Fruit fly (Drosophila melanogaster) whole organism, embryonic: ENCODE measurements around the gene CG14100.

ENCODE experiments used
- Asciz ChIP-seq: fragments of 200-800 bp; sonication (Bioruptor generic); optimal IDR thresholded peaks from 2 replicates; lab custom pipeline; 2017; ENCODE audit warnings: missing biosample characterization, mild to moderate bottlenecking, missing genetic modification characterization, missing genetic modification reagents
- CG12104 ChIP-seq: fragments of 200-800 bp; sonication (Bioruptor generic); optimal IDR thresholded peaks from 3 replicates; lab custom pipeline; 2016; ENCODE audit warnings: missing biosample characterization, missing genetic modification characterization
- CG13287 ChIP-seq: fragments of 200-800 bp; sonication (Bioruptor generic); IDR thresholded peaks from 2 replicates; pipeline ENCODE4 v1.3.6; 2022; ENCODE audit warnings: missing biosample characterization, missing genetic modification characterization; ENCODE audit not compliant: partially characterized antibody
- CG15514 ChIP-seq: fragments of 200-800 bp; sonication (Bioruptor generic); optimal IDR thresholded peaks from 3 replicates; lab custom pipeline; 2017; ENCODE audit warnings: missing biosample characterization, missing genetic modification characterization, mild to moderate bottlenecking, moderate library complexity, missing genetic modification reagents
- CG1792 ChIP-seq: fragments of 200-800 bp; sonication (Bioruptor generic); optimal IDR thresholded peaks from 2 replicates; lab custom pipeline; 2016; ENCODE audit warnings: missing biosample characterization, missing genetic modification characterization
- CG2889 ChIP-seq: fragments of 200-800 bp; sonication (Bioruptor generic); IDR thresholded peaks from 3 replicates; pipeline ENCODE4 v1.3.6; 2022; ENCODE audit warnings: missing biosample characterization, missing genetic modification characterization
- CG3163 ChIP-seq: fragments of 200-800 bp; sonication (Bioruptor generic); optimal IDR thresholded peaks from 3 replicates; lab custom pipeline; 2016; ENCODE audit warnings: missing biosample characterization, missing genetic modification characterization
- CG33557 ChIP-seq: fragments of 200-800 bp; sonication (Bioruptor generic); optimal IDR thresholded peaks from 2 replicates; lab custom pipeline; 2019; ENCODE audit warnings: missing biosample characterization, mild to moderate bottlenecking, missing genetic modification characterization, moderate library complexity
- CG43689 ChIP-seq: fragments of 200-800 bp; sonication (Bioruptor generic); IDR thresholded peaks from 2 replicates; pipeline ENCODE4 v1.3.6; 2022; ENCODE audit warnings: missing biosample characterization, missing genetic modification characterization
- CG4730 ChIP-seq: fragments of 200-800 bp; sonication (Bioruptor generic); IDR thresholded peaks from 2 replicates; pipeline ENCODE4 v1.3.6; 2022; ENCODE audit warnings: missing biosample characterization, missing genetic modification characterization
- CG5245 ChIP-seq: fragments of 200-800 bp; sonication (Bioruptor generic); optimal IDR thresholded peaks from 3 replicates; lab custom pipeline; 2016; ENCODE audit warnings: missing biosample characterization, missing genetic modification characterization
- CG7271 ChIP-seq: fragments of 200-800 bp; sonication (Bioruptor generic); optimal IDR thresholded peaks from 2 replicates; lab custom pipeline; 2018; ENCODE audit warnings: missing biosample characterization, mild to moderate bottlenecking, missing genetic modification characterization, moderate library complexity
- CG8478 ChIP-seq: fragments of >200 bp; optimal IDR thresholded peaks from 2 replicates; lab custom pipeline; 2018
- CG9215 ChIP-seq: fragments of 200-800 bp; sonication (Bioruptor generic); IDR thresholded peaks from 2 replicates; pipeline ENCODE4 v1.3.6; 2022; ENCODE audit warnings: missing biosample characterization, missing genetic modification characterization
- Dek ChIP-seq: fragments of 200-800 bp; sonication (Bioruptor generic); optimal IDR thresholded peaks from 3 replicates; lab custom pipeline; 2019; ENCODE audit warnings: missing biosample characterization, mild to moderate bottlenecking, missing genetic modification characterization, moderate library complexity
- H15 ChIP-seq: fragments of 200-800 bp; sonication (Bioruptor generic); IDR thresholded peaks from 3 replicates; pipeline ENCODE4 v1.3.6; 2022; ENCODE audit warnings: missing biosample characterization, missing genetic modification characterization
- HLHmδ ChIP-seq: fragments of 200-800 bp; sonication (Bioruptor generic); optimal IDR thresholded peaks from 2 replicates; lab custom pipeline; 2018; ENCODE audit warnings: missing biosample characterization, mild to moderate bottlenecking, missing genetic modification characterization, moderate library complexity
- HmgZ ChIP-seq: fragments of 200-800 bp; sonication (Bioruptor generic); optimal IDR thresholded peaks from 2 replicates; lab custom pipeline; 2018; ENCODE audit warnings: missing biosample characterization, mild to moderate bottlenecking, missing genetic modification characterization
- MTF-1 ChIP-seq: fragments of 200-800 bp; sonication (Bioruptor generic); optimal IDR thresholded peaks from 2 replicates; lab custom pipeline; 2018; ENCODE audit warnings: missing biosample characterization, mild to moderate bottlenecking, missing genetic modification characterization, borderline replicate concordance
- Mes4 ChIP-seq: fragments of 200-800 bp; sonication (Bioruptor generic); optimal IDR thresholded peaks from 2 replicates; lab custom pipeline; 2016; ENCODE audit warnings: missing biosample characterization, missing genetic modification characterization
- Myb ChIP-seq: fragments of 200-800 bp; sonication (Bioruptor generic); optimal IDR thresholded peaks from 2 replicates; lab custom pipeline; 2016; ENCODE audit warnings: missing biosample characterization, missing genetic modification characterization
- Opbp ChIP-seq: fragments of 200-800 bp; sonication (Bioruptor generic); IDR thresholded peaks from 3 replicates; pipeline ENCODE4 v1.3.6; 2022; ENCODE audit warnings: missing biosample characterization, missing genetic modification characterization; ENCODE audit not compliant: partially characterized antibody
- Rx ChIP-seq: fragments of 200-800 bp; sonication (Bioruptor generic); IDR thresholded peaks from 2 replicates; pipeline ENCODE4 v1.3.6; 2022; ENCODE audit warnings: missing biosample characterization, missing genetic modification characterization
- Xbp1 ChIP-seq: fragments of 200-800 bp; sonication (Bioruptor generic); optimal IDR thresholded peaks from 3 replicates; lab custom pipeline; 2016; ENCODE audit warnings: missing biosample characterization, mild to moderate bottlenecking, missing genetic modification characterization
- abd-A ChIP-seq: fragments of 200-800 bp; sonication (Bioruptor generic); optimal IDR thresholded peaks from 3 replicates; lab custom pipeline; 2019; ENCODE audit warnings: missing biosample characterization, mild to moderate bottlenecking, missing genetic modification characterization, moderate library complexity
- aop ChIP-seq: fragments of 200-800 bp; sonication (Bioruptor generic); IDR thresholded peaks from 2 replicates; pipeline ENCODE4 v1.3.6; 2022; ENCODE audit warnings: missing biosample characterization, missing genetic modification characterization
- az2 ChIP-seq: fragments of 200-800 bp; sonication (Bioruptor generic); optimal IDR thresholded peaks from 3 replicates; lab custom pipeline; 2016; ENCODE audit warnings: missing biosample characterization, missing genetic modification characterization
- chif ChIP-seq, 2 experiments: fragments of 200-800 bp; sonication (Bioruptor generic); optimal IDR thresholded peaks; 3 replicates each; lab custom pipeline; 2016; ENCODE audit warnings: missing biosample characterization in 2 of 2, missing genetic modification characterization in 2 of 2
- chm ChIP-seq: fragments of 200-800 bp; sonication (Bioruptor generic); IDR thresholded peaks from 2 replicates; pipeline ENCODE4 v1.3.6; 2022; ENCODE audit warnings: missing biosample characterization, missing genetic modification characterization
- disco-r ChIP-seq: fragments of 200-800 bp; sonication (Bioruptor generic); optimal IDR thresholded peaks from 2 replicates; lab custom pipeline; 2016; ENCODE audit warnings: missing biosample characterization, missing genetic modification characterization
- dpn ChIP-seq, 2 experiments: fragments of 200-800 bp; sonication (Bioruptor generic); optimal IDR thresholded peaks; 3 replicates each; lab custom pipeline; 2016; ENCODE audit warnings: missing biosample characterization in 2 of 2, missing genetic modification characterization in 2 of 2
- gem ChIP-seq: fragments of 200-800 bp; sonication (Bioruptor generic); optimal IDR thresholded peaks from 2 replicates; lab custom pipeline; 2019; ENCODE audit warnings: missing biosample characterization, mild to moderate bottlenecking, missing genetic modification characterization, moderate library complexity
- gfzf ChIP-seq: fragments of 200-800 bp; sonication (Bioruptor generic); optimal IDR thresholded peaks from 2 replicates; lab custom pipeline; 2016; ENCODE audit warnings: missing biosample characterization, mild to moderate bottlenecking, missing genetic modification characterization, moderate library complexity
- hb ChIP-seq: fragments of 200-800 bp; sonication (Bioruptor generic); IDR thresholded peaks from 3 replicates; pipeline ENCODE4 v1.3.6; 2022; ENCODE audit warnings: missing biosample characterization, missing genetic modification characterization; ENCODE audit not compliant: partially characterized antibody
- hbn ChIP-seq: fragments of 200-800 bp; sonication (Bioruptor generic); IDR thresholded peaks from 2 replicates; pipeline ENCODE4 v1.3.6; 2022; ENCODE audit warnings: missing biosample characterization, missing genetic modification characterization; ENCODE audit not compliant: partially characterized antibody
- lmd ChIP-seq: fragments of 200-800 bp; sonication (Bioruptor generic); IDR thresholded peaks from 2 replicates; pipeline ENCODE4 v1.3.6; 2022; ENCODE audit warnings: missing biosample characterization, missing genetic modification characterization
- lov ChIP-seq, 2 experiments: fragments of 200-800 bp in 1 of 2; fragments of >200 bp in 1 of 2; sonication (Bioruptor generic) in 1 of 2; IDR thresholded peaks in 1 of 2; optimal IDR thresholded peaks in 1 of 2; 2 replicates in 1 of 2; 3 replicates in 1 of 2; pipeline versions ENCODE4 v1.3.6 to Lab custom; 2017 to 2022; ENCODE audit warnings: missing biosample characterization in 1 of 2, missing genetic modification characterization in 1 of 2
- nmo ChIP-seq: fragments of 200-800 bp; sonication (Bioruptor generic); optimal IDR thresholded peaks from 2 replicates; lab custom pipeline; 2018; ENCODE audit warnings: missing biosample characterization, mild to moderate bottlenecking, missing genetic modification characterization, moderate library complexity
- prd ChIP-seq, 3 experiments: fragments of >200 bp in 2 of 3; fragments of 200-800 bp in 1 of 3; sonication (Bioruptor generic) in 1 of 3; optimal IDR thresholded peaks in 2 of 3; IDR thresholded peaks in 1 of 3; 2 replicates in 2 of 3; 3 replicates in 1 of 3; pipeline versions ENCODE4 v1.3.6 to Lab custom; 2017 to 2022; ENCODE audit warnings: missing biosample characterization in 1 of 3, missing genetic modification characterization in 1 of 3
- ro ChIP-seq: fragments of 200-800 bp; sonication (Bioruptor generic); IDR thresholded peaks from 2 replicates; pipeline ENCODE4 v1.3.6; 2022; ENCODE audit warnings: missing biosample characterization, missing genetic modification characterization
- sc ChIP-seq, 3 experiments: fragments of >200 bp in 2 of 3; fragments of 200-800 bp in 1 of 3; sonication (Bioruptor generic) in 1 of 3; optimal IDR thresholded peaks; 2 replicates in 2 of 3; 3 replicates in 1 of 3; lab custom pipeline; 2017; ENCODE audit warnings: mild to moderate bottlenecking in 1 of 3, missing biosample characterization in 1 of 3, missing genetic modification characterization in 1 of 3, missing genetic modification reagents in 1 of 3
- slbo ChIP-seq: fragments of 200-800 bp; sonication (Bioruptor generic); IDR thresholded peaks from 2 replicates; pipeline ENCODE4 v1.3.6; 2022; ENCODE audit warnings: missing biosample characterization, missing genetic modification characterization
- sr ChIP-seq: fragments of 200-800 bp; sonication (Bioruptor generic); IDR thresholded peaks from 3 replicates; pipeline ENCODE4 v1.3.6; 2022; ENCODE audit warnings: missing biosample characterization, missing genetic modification characterization
- tin ChIP-seq: fragments of 200-800 bp; sonication (Bioruptor generic); optimal IDR thresholded peaks from 3 replicates; lab custom pipeline; 2016; ENCODE audit warnings: missing biosample characterization, missing genetic modification characterization
- trem ChIP-seq: fragments of 200-800 bp; optimal IDR thresholded peaks from 3 replicates; lab custom pipeline; 2019; ENCODE audit warnings: missing biosample characterization, mild to moderate bottlenecking, missing genetic modification characterization, moderate library complexity
- twi ChIP-seq: fragments of 200-800 bp; optimal IDR thresholded peaks from 2 replicates; lab custom pipeline; 2019; ENCODE audit warnings: missing biosample characterization, mild to moderate bottlenecking, missing genetic modification characterization, moderate library complexity
- vnd ChIP-seq: fragments of 200-800 bp; sonication (Bioruptor generic); IDR thresholded peaks from 3 replicates; pipeline ENCODE4 v1.3.6; 2022; ENCODE audit warnings: missing biosample characterization, missing genetic modification characterization; ENCODE audit not compliant: partially characterized antibody
- zen2 ChIP-seq: fragments of 200-800 bp; sonication (Bioruptor generic); IDR thresholded peaks from 3 replicates; pipeline ENCODE4 v1.3.6; 2022; ENCODE audit warnings: missing biosample characterization, missing genetic modification characterization; ENCODE audit not compliant: partially characterized antibody

The CG14100 gene

dm6 chr3L:19590422-19590821 is at the start of gene CG14100 (continued):
- TF ChIP-seq H15 (GFP tag; lab: Robert Waterston, UW): peak; percentile 100
- TF ChIP-seq CG4730 (GFP tag; lab: Robert Waterston, UW): peak; percentile 100
- peak; percentile 100 for TF ChIP-seq gem (tag; lab: Kevin White, UChicago)
- TF ChIP-seq CG7271 (tag; lab: Kevin White, UChicago): peak; percentile 100
- no peak for TF ChIP-seq hbn
- TF ChIP-seq Opbp (GFP tag; lab: Robert Waterston, UW): peak; percentile 76; the same call in 2 of the 3 replicates
- peak; percentile 100 for TF ChIP-seq CG9215
- no peak for TF ChIP-seq hb
- peak; percentile 100 for TF ChIP-seq disco-r (GFP tag; lab: Kevin White, UChicago)
- no peak for TF ChIP-seq CG8478 (lab: Kevin White, UChicago)
- peak; percentile 100 for TF ChIP-seq chm
- peak; percentile 100 for TF ChIP-seq ro
- peak; percentile 97 for TF ChIP-seq trem (tag; lab: Kevin White, UChicago)
- peak; percentile 100 for TF ChIP-seq nmo (GFP tag; lab: Kevin White, UChicago)
- TF ChIP-seq CG2889 (GFP tag; lab: Robert Waterston, UW): peak; percentile 100
- peak; percentile 100 for TF ChIP-seq chif (GFP tag; optimal IDR thresholded peaks at IDR 0.05; lab: Kevin White, UChicago)
- TF ChIP-seq Myb (GFP tag; lab: Kevin White, UChicago): peak; percentile 99
- peak; percentile 99 for TF ChIP-seq abd-A (tag; lab: Kevin White, UChicago)
- peak; percentile 52 for TF ChIP-seq HLHmδ (GFP tag; lab: Kevin White, UChicago)
- TF ChIP-seq gfzf (GFP tag; lab: Kevin White, UChicago): peak; percentile 58
- peak; percentile 100 for TF ChIP-seq CG43689
- peak; percentile 100 for TF ChIP-seq Xbp1
- TF ChIP-seq sc (optimal IDR thresholded peaks at IDR 0.05; lab: Kevin White, UChicago): no peak
- peak; percentile 100 for TF ChIP-seq sc (GFP tag; optimal IDR thresholded peaks at IDR 0.05; lab: Kevin White, UChicago)
- peak; percentile 59; the same call in 1 of the 2 replicates for TF ChIP-seq CG13287 (GFP tag; lab: Robert Waterston, UW)
- peak; percentile 100 for TF ChIP-seq CG12104
- TF ChIP-seq Rx (GFP tag; lab: Robert Waterston, UW): peak; percentile 100
- peak; percentile 97 for TF ChIP-seq CG15514 (GFP tag; lab: Kevin White, UChicago)
- TF ChIP-seq lmd: peak; percentile 100
- peak; percentile 100 for TF ChIP-seq Mes4
- no peak for TF ChIP-seq zen2 (GFP tag; lab: Robert Waterston, UW)
- peak; percentile 100 for TF ChIP-seq HmgZ (tag; lab: Kevin White, UChicago)
- peak; percentile 8; the same call in 1 of the 3 replicates for TF ChIP-seq vnd (GFP tag; lab: Robert Waterston, UW)
- peak; percentile 100 for TF ChIP-seq dpn (GFP tag; optimal IDR thresholded peaks at IDR 0.05; lab: Kevin White, UChicago)
- peak; percentile 100 for TF ChIP-seq Asciz (GFP tag; lab: Kevin White, UChicago)
- peak; percentile 100 for TF ChIP-seq twi (tag; lab: Kevin White, UChicago)
- TF ChIP-seq CG33557 (GFP tag; lab: Kevin White, UChicago): peak; percentile 100
- peak; percentile 100 for TF ChIP-seq slbo (GFP tag; lab: Robert Waterston, UW)
- TF ChIP-seq lov (optimal IDR thresholded peaks at IDR 0.05; lab: Kevin White, UChicago): no peak
- peak; percentile 100 for TF ChIP-seq lov (GFP tag; IDR thresholded peaks at IDR 0.05; lab: Robert Waterston, UW)
- TF ChIP-seq CG1792 (GFP tag; lab: Kevin White, UChicago): peak; percentile 100
- peak; percentile 100 for TF ChIP-seq tin
- peak; percentile 100 for TF ChIP-seq Dek (tag; lab: Kevin White, UChicago)
- TF ChIP-seq MTF-1: peak; percentile 100
- TF ChIP-seq CG5245 (GFP tag; lab: Kevin White, UChicago): peak; percentile 100
- TF ChIP-seq prd (optimal IDR thresholded peaks at IDR 0.05; lab: Kevin White, UChicago): no peak
- peak; percentile 100 for TF ChIP-seq prd (GFP tag; IDR thresholded peaks at IDR 0.05; lab: Robert Waterston, UW)
- peak; percentile 100 for TF ChIP-seq sr
- peak; percentile 99 for TF ChIP-seq CG3163 (GFP tag; lab: Kevin White, UChicago)
- peak; percentile 100 for TF ChIP-seq aop (GFP tag; lab: Robert Waterston, UW)
- peak; percentile 100 for TF ChIP-seq az2
